Fruit fly (Drosophila melanogaster) whole organism, embryonic: Measurements from ENCODE around the gene Antp.

Experiments used
- Abd-B ChIP-seq: fragments of 200-800 bp; sonication (Bioruptor generic); optimal IDR thresholded peaks from 2 replicates; lab custom pipeline; 2018; ENCODE audit warnings: missing biosample characterization, mild to moderate bottlenecking, missing genetic modification characterization, moderate library complexity
- CG11504 ChIP-seq: fragments of 200-800 bp; sonication (Bioruptor generic); optimal IDR thresholded peaks from 3 replicates; lab custom pipeline; 2019; ENCODE audit warnings: missing biosample characterization, mild to moderate bottlenecking, missing genetic modification characterization, moderate library complexity
- CG12104 ChIP-seq: fragments of 200-800 bp; sonication (Bioruptor generic); optimal IDR thresholded peaks from 3 replicates; lab custom pipeline; 2016; ENCODE audit warnings: missing biosample characterization, missing genetic modification characterization
- CG12299 ChIP-seq: fragments of 200-800 bp; sonication (Bioruptor generic); optimal IDR thresholded peaks from 2 replicates; lab custom pipeline; 2018; ENCODE audit warnings: missing biosample characterization, mild to moderate bottlenecking, missing genetic modification characterization
- CG14050 ChIP-seq: fragments of 200-800 bp; sonication (Bioruptor generic); IDR thresholded peaks from 3 replicates; pipeline ENCODE4 v1.3.6; 2022; ENCODE audit warnings: missing biosample characterization, missing genetic modification characterization
- CG17568 ChIP-seq: fragments of 200-800 bp; sonication (Bioruptor generic); optimal IDR thresholded peaks from 2 replicates; lab custom pipeline; 2018; ENCODE audit warnings: missing biosample characterization, mild to moderate bottlenecking, missing genetic modification characterization, moderate library complexity
- CG17612 ChIP-seq: fragments of 200-800 bp; sonication (Bioruptor generic); IDR thresholded peaks from 2 replicates; pipeline ENCODE4 v1.3.6; 2022; ENCODE audit warnings: missing biosample characterization, missing genetic modification characterization
- CG17829 ChIP-seq: fragments of 200-800 bp; optimal IDR thresholded peaks from 2 replicates; lab custom pipeline; 2019; ENCODE audit warnings: missing biosample characterization, mild to moderate bottlenecking, missing genetic modification characterization, moderate library complexity
- CG1832 ChIP-seq: fragments of 200-800 bp; sonication (Bioruptor generic); optimal IDR thresholded peaks from 2 replicates; lab custom pipeline; 2017; ENCODE audit warnings: missing biosample characterization, mild to moderate bottlenecking, missing genetic modification characterization, inconsistent platforms
- CG2199 ChIP-seq: fragments of 200-800 bp; sonication (Bioruptor generic); IDR thresholded peaks from 3 replicates; pipeline ENCODE4 v1.3.6; 2022; ENCODE audit warnings: missing biosample characterization, missing genetic modification characterization
- CG2712 ChIP-seq: fragments of 200-800 bp; optimal IDR thresholded peaks from 3 replicates; lab custom pipeline; 2019; ENCODE audit warnings: missing biosample characterization, mild to moderate bottlenecking, missing genetic modification characterization, moderate library complexity
- CG30431 ChIP-seq: fragments of 200-800 bp; sonication (Bioruptor generic); optimal IDR thresholded peaks from 2 replicates; lab custom pipeline; 2017; ENCODE audit warnings: missing biosample characterization, missing genetic modification characterization
- CG31365 ChIP-seq: fragments of 200-800 bp; sonication (Bioruptor generic); optimal IDR thresholded peaks from 2 replicates; lab custom pipeline; 2018; ENCODE audit warnings: missing biosample characterization, mild to moderate bottlenecking, missing genetic modification characterization
- CG34224 ChIP-seq: fragments of 200-800 bp; sonication (Bioruptor generic); IDR thresholded peaks from 3 replicates; pipeline ENCODE4 v1.3.6; 2022; ENCODE audit warnings: missing biosample characterization, missing genetic modification characterization; ENCODE audit not compliant: partially characterized antibody
- CG3726 ChIP-seq: fragments of 200-800 bp; sonication (Bioruptor generic); IDR thresholded peaks from 3 replicates; pipeline ENCODE4, ENCODE4 v1.3.6; 2022; ENCODE audit warnings: missing biosample characterization, missing genetic modification characterization
- CG7928 ChIP-seq: fragments of 200-800 bp; sonication (Bioruptor generic); optimal IDR thresholded peaks from 2 replicates; lab custom pipeline; 2017; ENCODE audit warnings: missing biosample characterization, mild to moderate bottlenecking, missing genetic modification characterization
- CG9817 ChIP-seq: fragments of 200-800 bp; sonication (Bioruptor generic); optimal IDR thresholded peaks from 2 replicates; lab custom pipeline; 2018; ENCODE audit warnings: missing biosample characterization, mild to moderate bottlenecking, missing genetic modification characterization, moderate library complexity
- CG9876 ChIP-seq: fragments of 200-800 bp; sonication (Bioruptor generic); optimal IDR thresholded peaks from 2 replicates; lab custom pipeline; 2016; ENCODE audit warnings: missing biosample characterization, missing genetic modification characterization
- Chrac-16 ChIP-seq: fragments of 200-800 bp; sonication (Bioruptor generic); optimal IDR thresholded peaks from 3 replicates; lab custom pipeline; 2016; ENCODE audit warnings: missing biosample characterization, missing genetic modification characterization
- D19B ChIP-seq: fragments of 200-800 bp; sonication (Bioruptor generic); optimal IDR thresholded peaks from 2 replicates; lab custom pipeline; 2017; ENCODE audit warnings: missing biosample characterization, mild to moderate bottlenecking, missing genetic modification characterization
- HLH4C ChIP-seq: fragments of 200-800 bp; sonication (Bioruptor generic); IDR thresholded peaks from 3 replicates; pipeline ENCODE4 v1.3.6; 2022; ENCODE audit warnings: missing biosample characterization, missing genetic modification characterization; ENCODE audit not compliant: partially characterized antibody
- MBD-R2 ChIP-seq: fragments of 200-800 bp; sonication (Bioruptor generic); IDR thresholded peaks from 2 replicates; pipeline ENCODE4 v1.3.6; 2022; ENCODE audit warnings: missing biosample characterization, missing genetic modification characterization
- Med ChIP-seq: fragments of 200-800 bp; sonication (Bioruptor generic); peaks from one replicate; lab custom pipeline; 2016; ENCODE audit warnings: missing biosample characterization, missing genetic modification characterization, mild to moderate bottlenecking, inconsistent platforms, moderate library complexity
- Oli ChIP-seq: fragments of 200-800 bp; sonication (Bioruptor generic); optimal IDR thresholded peaks from 2 replicates; lab custom pipeline; 2018; ENCODE audit warnings: missing biosample characterization, mild to moderate bottlenecking, missing genetic modification characterization, moderate library complexity
- Opbp ChIP-seq: fragments of 200-800 bp; sonication (Bioruptor generic); IDR thresholded peaks from 3 replicates; pipeline ENCODE4 v1.3.6; 2022; ENCODE audit warnings: missing biosample characterization, missing genetic modification characterization; ENCODE audit not compliant: partially characterized antibody
- Xrp1 ChIP-seq: fragments of 200-800 bp; sonication (Bioruptor generic); IDR thresholded peaks from 2 replicates; pipeline ENCODE4 v1.3.6; 2022; ENCODE audit warnings: missing biosample characterization, missing genetic modification characterization
- ase ChIP-seq: fragments of 200-800 bp; sonication (Bioruptor generic); IDR thresholded peaks from 3 replicates; pipeline ENCODE4 v1.3.6; 2022; ENCODE audit warnings: missing biosample characterization, missing genetic modification characterization
- ash1 ChIP-seq: fragments of 200-800 bp; sonication (Bioruptor generic); optimal IDR thresholded peaks from 2 replicates; lab custom pipeline; 2018; ENCODE audit warnings: missing biosample characterization, mild to moderate bottlenecking, missing genetic modification characterization
- az2 ChIP-seq: fragments of 200-800 bp; sonication (Bioruptor generic); optimal IDR thresholded peaks from 3 replicates; lab custom pipeline; 2016; ENCODE audit warnings: missing biosample characterization, missing genetic modification characterization
- bbx ChIP-seq: fragments of 200-800 bp; sonication (Bioruptor generic); IDR thresholded peaks from 2 replicates; pipeline ENCODE4 v1.3.6; 2022; ENCODE audit warnings: missing biosample characterization, missing genetic modification characterization; ENCODE audit not compliant: partially characterized antibody
- bowl ChIP-seq: fragments of 200-800 bp; sonication (Bioruptor generic); IDR thresholded peaks from 2 replicates; pipeline ENCODE4 v1.3.6; 2022; ENCODE audit warnings: missing biosample characterization, missing genetic modification characterization
- ci ChIP-seq: fragments of 200-800 bp; sonication (Bioruptor generic); IDR thresholded peaks from 3 replicates; pipeline ENCODE4 v1.3.6; 2022; ENCODE audit warnings: missing biosample characterization, missing genetic modification characterization
- disco-r ChIP-seq: fragments of 200-800 bp; sonication (Bioruptor generic); optimal IDR thresholded peaks from 2 replicates; lab custom pipeline; 2016; ENCODE audit warnings: missing biosample characterization, missing genetic modification characterization
- dmrt11E ChIP-seq: fragments of 200-800 bp; sonication (Bioruptor generic); optimal IDR thresholded peaks from 3 replicates; lab custom pipeline; 2018; ENCODE audit warnings: missing biosample characterization, mild to moderate bottlenecking, missing genetic modification characterization, moderate library complexity
- emc ChIP-seq: fragments of 200-800 bp; sonication (Bioruptor generic); optimal IDR thresholded peaks from 2 replicates; lab custom pipeline; 2016; ENCODE audit warnings: missing biosample characterization, missing genetic modification characterization
- eyg ChIP-seq: fragments of 200-800 bp; sonication (Bioruptor generic); optimal IDR thresholded peaks from 3 replicates; lab custom pipeline; 2016; ENCODE audit warnings: missing biosample characterization, missing genetic modification characterization
- gcm ChIP-seq: fragments of 200-800 bp; sonication (Bioruptor generic); optimal IDR thresholded peaks from 2 replicates; lab custom pipeline; 2019; ENCODE audit warnings: missing biosample characterization, mild to moderate bottlenecking, missing genetic modification characterization, moderate library complexity
- grn ChIP-seq: fragments of 200-800 bp; sonication (Bioruptor generic); optimal IDR thresholded peaks from 3 replicates; lab custom pipeline; 2017; ENCODE audit warnings: missing biosample characterization, missing genetic modification characterization
- jing ChIP-seq: fragments of 200-800 bp; sonication (Bioruptor generic); optimal IDR thresholded peaks from 2 replicates; lab custom pipeline; 2018; ENCODE audit warnings: missing biosample characterization, mild to moderate bottlenecking, missing genetic modification characterization
- knrl ChIP-seq: fragments of 200-800 bp; sonication (Bioruptor generic); IDR thresholded peaks from 3 replicates; pipeline ENCODE4 v1.3.6; 2022; ENCODE audit warnings: missing biosample characterization, missing genetic modification characterization; ENCODE audit not compliant: partially characterized antibody
- nmo ChIP-seq: fragments of 200-800 bp; sonication (Bioruptor generic); optimal IDR thresholded peaks from 2 replicates; lab custom pipeline; 2018; ENCODE audit warnings: missing biosample characterization, mild to moderate bottlenecking, missing genetic modification characterization, moderate library complexity
- nom ChIP-seq: fragments of 200-800 bp; sonication (Bioruptor generic); optimal IDR thresholded peaks from 2 replicates; lab custom pipeline; 2017; ENCODE audit warnings: missing biosample characterization, missing genetic modification characterization, mild to moderate bottlenecking, moderate library complexity, missing genetic modification reagents
- oc ChIP-seq: fragments of 200-800 bp; sonication (Bioruptor generic); optimal IDR thresholded peaks from 2 replicates; lab custom pipeline; 2018; ENCODE audit warnings: missing biosample characterization, mild to moderate bottlenecking, missing genetic modification characterization, moderate library complexity
- slou ChIP-seq: fragments of 200-800 bp; sonication (Bioruptor generic); optimal IDR thresholded peaks from 3 replicates; lab custom pipeline; 2016; ENCODE audit warnings: missing biosample characterization, missing genetic modification characterization
- so ChIP-seq: fragments of 200-800 bp; sonication (Bioruptor generic); IDR thresholded peaks from 3 replicates; pipeline ENCODE4 v1.3.6; 2022; ENCODE audit warnings: missing biosample characterization, missing genetic modification characterization
- sr ChIP-seq: fragments of 200-800 bp; sonication (Bioruptor generic); IDR thresholded peaks from 3 replicates; pipeline ENCODE4 v1.3.6; 2022; ENCODE audit warnings: missing biosample characterization, missing genetic modification characterization
- ttk ChIP-seq: fragments of 200-800 bp; sonication (Bioruptor generic); IDR thresholded peaks from 2 replicates; pipeline ENCODE4 v2.1.2; 2022; ENCODE audit warnings: missing biosample characterization, missing genetic modification characterization
- twi ChIP-seq: fragments of 200-800 bp; optimal IDR thresholded peaks from 2 replicates; lab custom pipeline; 2019; ENCODE audit warnings: missing biosample characterization, mild to moderate bottlenecking, missing genetic modification characterization, moderate library complexity
- unc-4 ChIP-seq: fragments of 200-800 bp; sonication (Bioruptor generic); IDR thresholded peaks from 2 replicates; pipeline ENCODE4 v1.3.6; 2022; ENCODE audit warnings: missing biosample characterization, missing genetic modification characterization; ENCODE audit not compliant: partially characterized antibody
- unpg ChIP-seq: fragments of 200-800 bp; sonication (Bioruptor generic); optimal IDR thresholded peaks from 3 replicates; lab custom pipeline; 2018; ENCODE audit warnings: missing biosample characterization, mild to moderate bottlenecking, missing genetic modification characterization, moderate library complexity
- vvl ChIP-seq: fragments of 200-800 bp; sonication (Bioruptor generic); IDR thresholded peaks from 2 replicates; pipeline ENCODE4 v1.3.6; 2022; ENCODE audit warnings: missing biosample characterization, missing genetic modification characterization
- wor ChIP-seq: fragments of 200-800 bp; sonication (Bioruptor generic); IDR thresholded peaks from 2 replicates; pipeline ENCODE4 v1.3.6; 2022; ENCODE audit warnings: missing biosample characterization, missing genetic modification characterization
- zen ChIP-seq: fragments of 200-800 bp; sonication (Bioruptor generic); optimal IDR thresholded peaks from 3 replicates; lab custom pipeline; 2018; ENCODE audit warnings: missing biosample characterization, mild to moderate bottlenecking, missing genetic modification characterization, moderate library complexity

The Antp gene

dm6 chr3R:6963085-6963484 is 35.9 kb downstream of the Antp start:
- TF ChIP-seq CG2712: no peak
- no peak for TF ChIP-seq eyg
- no peak for TF ChIP-seq so (GFP tag; lab: Robert Waterston, UW)
- no peak for TF ChIP-seq unc-4 (GFP tag; lab: Robert Waterston, UW)
- peak; percentile 51 for TF ChIP-seq gcm
- no peak for TF ChIP-seq slou (GFP tag; lab: Kevin White, UChicago)
- TF ChIP-seq HLH4C (GFP tag; lab: Robert Waterston, UW): no peak
- no peak for TF ChIP-seq CG34224 (GFP tag; lab: Robert Waterston, UW)
- TF ChIP-seq CG9876 (GFP tag; lab: Kevin White, UChicago): no peak
- TF ChIP-seq oc (tag; lab: Kevin White, UChicago): no peak
- no peak for TF ChIP-seq Chrac-16
- no peak for TF ChIP-seq ci (GFP tag; lab: Robert Waterston, UW)
- TF ChIP-seq unpg (GFP tag; lab: Kevin White, UChicago): no peak
- no peak for TF ChIP-seq nom (GFP tag; lab: Kevin White, UChicago)
- TF ChIP-seq MBD-R2 (GFP tag; lab: Robert Waterston, UW): no peak
- TF ChIP-seq CG9817 (tag; lab: Kevin White, UChicago): no peak
- no peak for TF ChIP-seq CG7928 (GFP tag; lab: Kevin White, UChicago)
- peak; percentile 59; the same call in 1 of the 3 replicates for TF ChIP-seq sr (GFP tag; lab: Robert Waterston, UW)
- no peak for TF ChIP-seq Oli (tag; lab: Kevin White, UChicago)
- TF ChIP-seq az2: no peak
- TF ChIP-seq CG2199: peak; percentile 15; the same call in 1 of the 3 replicates
- TF ChIP-seq CG14050: no peak
- no peak for TF ChIP-seq vvl (GFP tag; lab: Robert Waterston, UW)
- TF ChIP-seq emc (GFP tag; lab: Kevin White, UChicago): no peak
- peak; percentile 2 for TF ChIP-seq ash1 (GFP tag; lab: Kevin White, UChicago)
- TF ChIP-seq Med (GFP tag; lab: Kevin White, UChicago): no peak
- TF ChIP-seq wor: no peak
- no peak for TF ChIP-seq CG30431 (GFP tag; lab: Kevin White, UChicago)
- TF ChIP-seq CG17829 (tag; lab: Kevin White, UChicago): no peak
- no peak for TF ChIP-seq Abd-B (GFP tag; lab: Kevin White, UChicago)
- TF ChIP-seq twi (tag; lab: Kevin White, UChicago): peak; percentile 78
- no peak for TF ChIP-seq ttk (GFP tag; lab: Robert Waterston, UW)
- peak; percentile 52 for TF ChIP-seq CG1832 (GFP tag; lab: Kevin White, UChicago)
- TF ChIP-seq CG3726: no peak
- TF ChIP-seq CG11504: peak; percentile 1
- TF ChIP-seq CG12104: no peak
- no peak for TF ChIP-seq knrl
- TF ChIP-seq, all 482 proteins: peak for 7

- no peak for TF ChIP-seq bowl (GFP tag; lab: Robert Waterston, UW)
- TF ChIP-seq CG12299 (tag; lab: Kevin White, UChicago): no peak
- no peak for TF ChIP-seq unc-4 (GFP tag; lab: Robert Waterston, UW)
- no peak for TF ChIP-seq CG17612 (GFP tag; lab: Robert Waterston, UW)
- TF ChIP-seq dmrt11E (tag; lab: Kevin White, UChicago): no peak
- TF ChIP-seq bbx (GFP tag; lab: Robert Waterston, UW): no peak
- TF ChIP-seq grn (GFP tag; lab: Kevin White, UChicago): no peak
- no peak for TF ChIP-seq ase (GFP tag; lab: Robert Waterston, UW)
- no peak for TF ChIP-seq Xrp1 (GFP tag; lab: Robert Waterston, UW)
- TF ChIP-seq CG31365: no peak
- no peak for TF ChIP-seq D19B (GFP tag; lab: Kevin White, UChicago)
- TF ChIP-seq disco-r (GFP tag; lab: Kevin White, UChicago): no peak
- no peak for TF ChIP-seq jing (GFP tag; lab: Kevin White, UChicago)
- TF ChIP-seq zen (tag; lab: Kevin White, UChicago): no peak
- TF ChIP-seq nmo: no peak
- TF ChIP-seq Opbp: 0 out of 3 replicates have a peak, but pooled peaks have one; percentile 6
- no peak for TF ChIP-seq CG17568 (GFP tag; lab: Kevin White, UChicago)
Measured at dm6 chr3R:6960777-6961176, 38.3 kb downstream of the Antp start.
